Fruit fly (Drosophila melanogaster) Kc167 (cell line): ENCODE measurements around the gene CG6685.

Experiments used
- Sin3A ChIP-seq: fragments of >200 bp; optimal IDR thresholded peaks from 2 replicates; lab custom pipeline; 2018; ENCODE audit warnings: missing external identifiers
- insv ChIP-seq: fragments of >200 bp; optimal IDR thresholded peaks from 3 replicates; lab custom pipeline; 2018; ENCODE audit warnings: missing external identifiers
- psq ChIP-seq: fragments of >200 bp; optimal IDR thresholded peaks from 2 replicates; lab custom pipeline; 2017; ENCODE audit warnings: missing external identifiers

- TF ChIP-seq psq (lab: Kevin White, UChicago) (no peak), insv (no peak), Sin3A (lab: Kevin White, UChicago) (no peak)
Observed at dm6 chr3L:9974172-9974896, 6.2 kb upstream of the CG6685 start, which contains the start of gene dpr6.
